Worm (Caenorhabditis elegans) whole organism, L4 larva: ENCODE measurements around the gene C27C12.4.

Experiments
- D1046.2 ChIP-seq: fragments of 200-800 bp; sonication (Bioruptor generic); IDR thresholded peaks from 2 replicates; pipeline ENCODE4 v1.3.6; 2022; ENCODE audit warnings: missing genetic modification characterization, missing compliant biosample characterization
- Y105C5A.15 ChIP-seq: fragments of 200-800 bp; sonication (Bioruptor generic); IDR thresholded peaks from 2 replicates; pipeline ENCODE4 v1.3.6; 2022; ENCODE audit warnings: missing genetic modification characterization, missing compliant biosample characterization
- Y48G9A.11 ChIP-seq: fragments of 200-800 bp; sonication (Bioruptor generic); IDR thresholded peaks from 2 replicates; pipeline ENCODE4 v1.3.6; 2022; ENCODE audit warnings: missing genetic modification reagents, missing genetic modification characterization, missing compliant biosample characterization
- Y5F2A.4 ChIP-seq: fragments of 200-800 bp; sonication (Bioruptor generic); optimal IDR thresholded peaks from 2 replicates; lab custom pipeline; 2018; ENCODE audit warnings: mild to moderate bottlenecking, missing genetic modification characterization, missing compliant biosample characterization
- ZK546.5 ChIP-seq, 2 experiments: sonication (generic microtip); optimal IDR thresholded peaks; 2 replicates each; lab custom pipeline; 2017; ENCODE audit warnings: missing biosample characterization in 2 of 2, missing genetic modification characterization in 2 of 2
- aha-1 ChIP-seq: fragments of 150-350 bp; peaks from one replicate; lab custom pipeline; 2014; ENCODE audit warnings: missing biosample characterization, missing genetic modification characterization
- arid-1 ChIP-seq: fragments of 200-800 bp; sonication (Bioruptor generic); conservative IDR thresholded peaks from 2 replicates; pipeline ENCODE4 v1.3.6; 2022; ENCODE audit warnings: missing genetic modification reagents, missing genetic modification characterization, missing compliant biosample characterization
- attf-4 ChIP-seq: sonication (generic microtip); optimal IDR thresholded peaks from 3 replicates; lab custom pipeline; 2017; ENCODE audit warnings: missing biosample characterization, missing genetic modification characterization
- ceh-20 ChIP-seq: fragments of 200-800 bp; sonication (Bioruptor generic); IDR thresholded peaks from 2 replicates; pipeline ENCODE4 v1.3.6; 2022; ENCODE audit warnings: missing genetic modification reagents, missing genetic modification characterization, missing compliant biosample characterization
- ceh-28 ChIP-seq: fragments of 150-350 bp; optimal IDR thresholded peaks from 2 replicates; lab custom pipeline; 2014; ENCODE audit warnings: missing biosample characterization, missing genetic modification reagents, missing genetic modification characterization
- ceh-62 ChIP-seq: sonication (generic microtip); optimal IDR thresholded peaks from 2 replicates; lab custom pipeline; 2017; ENCODE audit warnings: missing biosample characterization, missing genetic modification characterization
- ceh-82 ChIP-seq: sonication (generic microtip); optimal IDR thresholded peaks from 2 replicates; lab custom pipeline; 2017; ENCODE audit warnings: missing biosample characterization, missing genetic modification characterization
- cey-2 ChIP-seq: sonication (generic microtip); optimal IDR thresholded peaks from 3 replicates; lab custom pipeline; 2017; ENCODE audit warnings: missing genetic modification characterization, mild to moderate bottlenecking, missing compliant biosample characterization, antibody characterized with exemption, borderline replicate concordance; ENCODE audit not compliant: insufficient read depth
- ctbp-1 ChIP-seq: fragments of 200-800 bp; sonication (Bioruptor generic); IDR thresholded peaks from 2 replicates; pipeline ENCODE4 v1.3.6; 2022; ENCODE audit warnings: missing genetic modification reagents, missing genetic modification characterization, missing compliant biosample characterization
- daf-16 ChIP-seq, 3 experiments: sonication (generic microtip); optimal IDR thresholded peaks; 2 replicates each; lab custom pipeline; 2016 to 2017; ENCODE audit warnings: missing genetic modification characterization in 3 of 3, missing genetic modification reagents in 3 of 3, mild to moderate bottlenecking in 2 of 3, missing compliant biosample characterization in 2 of 3, missing biosample characterization in 1 of 3, moderate library complexity in 1 of 3
- dmd-8 ChIP-seq: fragments of 200-800 bp; sonication (Bioruptor generic); IDR thresholded peaks from 2 replicates; pipeline ENCODE4 v1.3.6; 2022; ENCODE audit warnings: missing genetic modification characterization, missing compliant biosample characterization
- dpl-1 ChIP-seq: fragments of 150-350 bp; optimal IDR thresholded peaks from 2 replicates; lab custom pipeline; 2014; ENCODE audit warnings: missing biosample characterization, missing genetic modification reagents, missing genetic modification characterization
- duxl-1 ChIP-seq: sonication (generic microtip); optimal IDR thresholded peaks from 2 replicates; lab custom pipeline; 2016; ENCODE audit warnings: mild to moderate bottlenecking, missing genetic modification characterization, moderate library complexity, missing compliant biosample characterization; ENCODE audit not compliant: poor library complexity
- dve-1 ChIP-seq: sonication (generic microtip); optimal IDR thresholded peaks from 2 replicates; lab custom pipeline; 2017; ENCODE audit warnings: antibody characterized with exemption, mild to moderate bottlenecking, missing genetic modification characterization, missing compliant biosample characterization; ENCODE audit not compliant: insufficient read depth
- egl-43 ChIP-seq: fragments of 200-800 bp; sonication (Bioruptor generic); IDR thresholded peaks from 2 replicates; pipeline ENCODE4 v1.3.6; 2022; ENCODE audit warnings: missing genetic modification reagents, missing genetic modification characterization, missing compliant biosample characterization
- fkh-10 ChIP-seq: fragments of 150-350 bp; optimal IDR thresholded peaks from 2 replicates; lab custom pipeline; 2014; ENCODE audit warnings: missing biosample characterization, missing genetic modification reagents, missing genetic modification characterization
- fos-1 ChIP-seq: fragments of 150-350 bp; optimal IDR thresholded peaks from 2 replicates; lab custom pipeline; 2014; ENCODE audit warnings: missing biosample characterization, missing genetic modification characterization
- gei-8 ChIP-seq: fragments of 200-800 bp; sonication (Bioruptor generic); optimal IDR thresholded peaks from 2 replicates; lab custom pipeline; 2018; ENCODE audit warnings: mild to moderate bottlenecking, missing genetic modification characterization, missing compliant biosample characterization
- hmg-1.1 ChIP-seq: fragments of 200-800 bp; sonication (Bioruptor generic); IDR thresholded peaks from 2 replicates; pipeline ENCODE4 v1.3.6; 2022; ENCODE audit warnings: missing genetic modification reagents, missing genetic modification characterization, missing compliant biosample characterization
- jun-1 ChIP-seq: fragments of 150-350 bp; optimal IDR thresholded peaks from 2 replicates; lab custom pipeline; 2014; ENCODE audit warnings: missing biosample characterization, missing genetic modification reagents, missing genetic modification characterization
- lin-1 ChIP-seq: fragments of 200-800 bp; sonication (Bioruptor generic); IDR thresholded peaks from 2 replicates; pipeline ENCODE4 v1.3.6; 2022; ENCODE audit warnings: missing genetic modification reagents, missing genetic modification characterization, missing compliant biosample characterization
- lin-13 ChIP-seq: fragments of 150-350 bp; optimal IDR thresholded peaks from 2 replicates; lab custom pipeline; 2014; ENCODE audit warnings: missing biosample characterization, missing genetic modification reagents, missing genetic modification characterization
- lin-38 ChIP-seq: fragments of 200-800 bp; sonication (Bioruptor generic); IDR thresholded peaks from 2 replicates; pipeline ENCODE4 v1.3.6; 2022; ENCODE audit warnings: missing genetic modification reagents, missing genetic modification characterization, missing compliant biosample characterization
- madf-5 ChIP-seq, 2 experiments: fragments of 200-800 bp; sonication (Bioruptor generic); IDR thresholded peaks; 2 replicates each; pipeline ENCODE4 v1.3.6; 2022; ENCODE audit warnings: missing compliant biosample characterization in 2 of 2, missing genetic modification characterization in 2 of 2
- madf-9 ChIP-seq: fragments of 200-800 bp; sonication (Bioruptor generic); conservative IDR thresholded peaks from 2 replicates; pipeline ENCODE4 v1.3.6; 2022; ENCODE audit warnings: missing genetic modification reagents, missing genetic modification characterization, missing compliant biosample characterization
- mdl-1 ChIP-seq, 2 experiments: fragments of 150-350 bp in 1 of 2; sonication (generic microtip) in 1 of 2; optimal IDR thresholded peaks; 2 replicates each; lab custom pipeline; 2014 to 2017; ENCODE audit warnings: missing biosample characterization in 2 of 2, missing genetic modification characterization in 2 of 2
- mdt-29 ChIP-seq: fragments of 200-800 bp; sonication (Bioruptor generic); IDR thresholded peaks from 2 replicates; pipeline ENCODE4 v1.3.6; 2022; ENCODE audit warnings: missing genetic modification reagents, missing genetic modification characterization, missing compliant biosample characterization
- mes-2 ChIP-seq: sonication (generic microtip); optimal IDR thresholded peaks from 2 replicates; lab custom pipeline; 2016; ENCODE audit warnings: missing genotype, mild to moderate bottlenecking, missing genetic modification characterization, missing compliant biosample characterization; ENCODE audit not compliant: poor library complexity, severe bottlenecking
- mxl-2 ChIP-seq: fragments of 200-800 bp; sonication (Bioruptor generic); conservative IDR thresholded peaks from 2 replicates; pipeline ENCODE4 v1.3.6; 2022; ENCODE audit warnings: missing genetic modification reagents, missing genetic modification characterization, missing compliant biosample characterization
- nhr-11 ChIP-seq: fragments of 150-350 bp; optimal IDR thresholded peaks from 2 replicates; lab custom pipeline; 2014; ENCODE audit warnings: missing biosample characterization, missing genetic modification characterization
- nhr-111 ChIP-seq: fragments of 200-800 bp; sonication (Bioruptor generic); optimal IDR thresholded peaks from 2 replicates; lab custom pipeline; 2018; ENCODE audit warnings: mild to moderate bottlenecking, missing genetic modification characterization, missing compliant biosample characterization
- nhr-237 ChIP-seq: sonication (generic microtip); optimal IDR thresholded peaks from 2 replicates; lab custom pipeline; 2017; ENCODE audit warnings: missing biosample characterization, missing genetic modification characterization
- nhr-42 ChIP-seq: fragments of 200-800 bp; sonication (Bioruptor generic); IDR thresholded peaks from 2 replicates; pipeline ENCODE4 v1.3.6; 2022; ENCODE audit warnings: missing genetic modification characterization, missing compliant biosample characterization
- nhr-76 ChIP-seq: fragments of 150-350 bp; optimal IDR thresholded peaks from 2 replicates; lab custom pipeline; 2014; ENCODE audit warnings: missing biosample characterization, missing genetic modification characterization
- php-3 ChIP-seq: fragments of 200-800 bp; sonication (Bioruptor generic); IDR thresholded peaks from 2 replicates; pipeline ENCODE4 v1.3.6; 2022; ENCODE audit warnings: missing genetic modification reagents, missing genetic modification characterization, missing compliant biosample characterization
- saeg-2 ChIP-seq: fragments of 200-800 bp; sonication (Bioruptor generic); IDR thresholded peaks from 2 replicates; pipeline ENCODE4 v1.3.6; 2022; ENCODE audit warnings: missing genetic modification reagents, missing genetic modification characterization, missing compliant biosample characterization
- skn-1 ChIP-seq: fragments of 150-350 bp; optimal IDR thresholded peaks from 2 replicates; lab custom pipeline; 2014; ENCODE audit warnings: missing biosample characterization, missing genetic modification characterization
- spr-1 ChIP-seq: sonication (generic microtip); optimal IDR thresholded peaks from 2 replicates; lab custom pipeline; 2016; ENCODE audit warnings: mild to moderate bottlenecking, missing genetic modification characterization, missing compliant biosample characterization
- unc-39 ChIP-seq: sonication (generic microtip); optimal IDR thresholded peaks from 2 replicates; lab custom pipeline; 2017; ENCODE audit warnings: missing biosample characterization, missing genetic modification characterization
- vab-7 ChIP-seq: fragments of 200-800 bp; sonication (Bioruptor generic); IDR thresholded peaks from 2 replicates; pipeline ENCODE4 v1.3.6; 2022; ENCODE audit warnings: missing genetic modification reagents, missing genetic modification characterization, missing compliant biosample characterization
- zip-11 ChIP-seq: fragments of 200-800 bp; sonication (Bioruptor generic); IDR thresholded peaks from 2 replicates; pipeline ENCODE4 v1.3.6; 2022; ENCODE audit warnings: missing genetic modification characterization, missing compliant biosample characterization
- ztf-11 ChIP-seq: fragments of 150-350 bp; optimal IDR thresholded peaks from 2 replicates; lab custom pipeline; 2014; ENCODE audit warnings: missing biosample characterization, missing genetic modification characterization
- ztf-7 ChIP-seq: fragments of 150-350 bp; optimal IDR thresholded peaks from 2 replicates; lab custom pipeline; 2014; ENCODE audit warnings: missing biosample characterization, missing genetic modification characterization

Gene C27C12.4

DNA sequence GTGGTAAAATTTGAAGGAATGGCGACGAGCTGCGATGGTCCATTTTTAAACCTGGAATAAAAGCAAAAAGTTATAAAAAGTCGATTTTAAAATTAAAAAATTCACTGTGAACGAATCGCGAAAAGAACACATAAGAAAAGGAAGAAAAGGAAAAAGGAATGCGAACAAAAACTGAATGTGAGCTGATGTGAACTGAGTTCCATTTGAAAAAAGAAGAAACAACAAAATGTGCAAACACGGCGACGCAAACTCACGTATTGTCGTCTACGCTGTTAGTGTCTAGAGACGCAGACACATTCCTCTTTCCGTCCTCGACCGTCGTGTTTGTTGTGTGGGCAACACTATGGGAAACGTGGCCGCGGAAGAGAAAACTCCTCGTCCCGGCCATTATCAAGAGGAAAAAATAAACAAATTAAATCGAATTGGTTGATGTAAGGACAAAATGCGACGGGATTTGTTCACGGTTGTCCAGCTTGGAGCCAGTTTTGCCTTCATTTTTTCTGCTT, at the start of gene C27C12.4, which contains the start of gene C27C12.1 (continued):
- TF ChIP-seq vab-7 (GFP tag; lab: Robert Waterston, UW): no peak
- no peak for TF ChIP-seq cey-2 (tag; lab: Kevin White, UChicago)
- TF ChIP-seq D1046.2 (GFP tag; lab: Robert Waterston, UW): no peak

- peak; percentile 73; the same call in 1 of the 2 replicates for TF ChIP-seq mxl-2
- TF ChIP-seq Y5F2A.4 (GFP tag; lab: Kevin White, UChicago): peak; percentile 62
- no peak for TF ChIP-seq attf-4
- no peak for TF ChIP-seq mdl-1 (tag; optimal IDR thresholded peaks at IDR 0.05; lab: Kevin White, UChicago)
- TF ChIP-seq fos-1: no peak
- peak; percentile 90 for TF ChIP-seq Y105C5A.15 (GFP tag; lab: Robert Waterston, UW)
- TF ChIP-seq aha-1: peak; percentile 97
- peak; percentile 69; the same call in 1 of the 2 replicates for TF ChIP-seq php-3 (GFP tag; lab: Robert Waterston, UW)
- peak; percentile 67 for TF ChIP-seq ceh-20 (GFP tag; lab: Robert Waterston, UW)
- TF ChIP-seq ZK546.5 (tag; optimal IDR thresholded peaks at IDR 0.05; lab: Kevin White, UChicago): no peak
- TF ChIP-seq mdt-29 (GFP tag; lab: Robert Waterston, UW): peak; percentile 60; the same call in 1 of the 2 replicates
- peak; percentile 64 for TF ChIP-seq dve-1
- peak; percentile 35 for TF ChIP-seq ztf-7
- TF ChIP-seq nhr-76 (tag; lab: Kevin White, UChicago): no peak
- TF ChIP-seq skn-1 (tag; lab: Kevin White, UChicago): no peak
- TF ChIP-seq lin-38 (GFP tag; lab: Robert Waterston, UW): peak; percentile 76; the same call in 1 of the 2 replicates
- 0 out of 2 replicates have a peak, but pooled peaks have one; percentile 54 for TF ChIP-seq lin-1
- no peak for TF ChIP-seq dpl-1 (GFP tag; lab: Kevin White, UChicago)
- peak; percentile 74; the same call in 1 of the 2 replicates for TF ChIP-seq nhr-42 (GFP tag; lab: Robert Waterston, UW)
- TF ChIP-seq lin-13 (GFP tag; lab: Kevin White, UChicago): no peak
- TF ChIP-seq egl-43: peak; percentile 95
- peak; percentile 40 for TF ChIP-seq gei-8
- TF ChIP-seq jun-1 (tag; lab: Kevin White, UChicago): no peak
- TF ChIP-seq fkh-10 (GFP tag; lab: Kevin White, UChicago): no peak
- TF ChIP-seq nhr-11 (tag; lab: Kevin White, UChicago): no peak
- peak; percentile 46 to 88 for TF ChIP-seq daf-16 (GFP tag; optimal IDR thresholded peaks at IDR 0.05; lab: Kevin White, UChicago)
- TF ChIP-seq daf-16 (tag; optimal IDR thresholded peaks at IDR 0.05; lab: Kevin White, UChicago): peak; percentile 38
- TF ChIP-seq ctbp-1 (GFP tag; lab: Robert Waterston, UW): peak; percentile 57; the same call in 1 of the 2 replicates
- TF ChIP-seq Y48G9A.11: 0 out of 2 replicates have a peak, but pooled peaks have one; percentile 7
- peak; percentile 86 for TF ChIP-seq saeg-2 (GFP tag; lab: Robert Waterston, UW)
- TF ChIP-seq duxl-1 (tag; lab: Kevin White, UChicago): peak; percentile 68
- TF ChIP-seq zip-11 (GFP tag; lab: Robert Waterston, UW): no peak
- peak; percentile 79 for TF ChIP-seq arid-1 (GFP tag; lab: Robert Waterston, UW)
- no peak for TF ChIP-seq nhr-237 (tag; lab: Kevin White, UChicago)
- TF ChIP-seq madf-5 (GFP tag; IDR thresholded peaks at IDR 0.05; lab: Robert Waterston, UW): 0 out of 4 replicates have a peak, but pooled peaks of 1 of the 2 experiments have one; percentile 68
- no peak for TF ChIP-seq ceh-82 (tag; lab: Kevin White, UChicago)
- no peak for TF ChIP-seq mes-2
- TF ChIP-seq ceh-28 (tag; lab: Kevin White, UChicago): no peak
- peak; percentile 84 for TF ChIP-seq hmg-1.1 (GFP tag; lab: Robert Waterston, UW)
- TF ChIP-seq nhr-111 (GFP tag; lab: Kevin White, UChicago): peak; percentile 79
- no peak for TF ChIP-seq ceh-62 (tag; lab: Kevin White, UChicago)
- peak; percentile 46 for TF ChIP-seq spr-1 (tag; lab: Kevin White, UChicago)
- no peak for TF ChIP-seq ztf-11 (tag; lab: Kevin White, UChicago)
- no peak for TF ChIP-seq unc-39
- TF ChIP-seq madf-9: peak; percentile 82
- peak; percentile 89 for TF ChIP-seq dmd-8 (GFP tag; lab: Robert Waterston, UW)
These were observed 49.2 kb upstream of the C27C12.4 start for ce11 chrX:14804706-14805105.
